Fruit fly (Drosophila melanogaster) Kc167 (cell line): ENCODE measurements around the gene CG6847.

Experiments
- Myc ChIP-seq: fragments of >200 bp; optimal IDR thresholded peaks from 2 replicates; lab custom pipeline; 2017; ENCODE audit warnings: missing external identifiers
- Sin3A ChIP-seq: fragments of >200 bp; optimal IDR thresholded peaks from 2 replicates; lab custom pipeline; 2018; ENCODE audit warnings: missing external identifiers
- h ChIP-seq: fragments of >200 bp; optimal IDR thresholded peaks from 3 replicates; lab custom pipeline; 2018; ENCODE audit warnings: missing external identifiers
- insv ChIP-seq: fragments of >200 bp; optimal IDR thresholded peaks from 3 replicates; lab custom pipeline; 2018; ENCODE audit warnings: missing external identifiers
- psq ChIP-seq: fragments of >200 bp; optimal IDR thresholded peaks from 2 replicates; lab custom pipeline; 2017; ENCODE audit warnings: missing external identifiers
- ttk ChIP-seq: sonication (Bioruptor generic); optimal IDR thresholded peaks from 2 replicates; lab custom pipeline; 2017; ENCODE audit warnings: missing external identifiers

The CG6847 gene

dm6 chrX:17910941-17911703, at the start of gene CG6847:
Gene CG6847, plus strand, starts transcription at chrX:17911462.
- TF ChIP-seq ttk (lab: Kevin White, UChicago) = no peak
- no peak for TF ChIP-seq psq
- TF ChIP-seq insv = no peak
- no peak for TF ChIP-seq h (lab: Kevin White, UChicago)
- no peak for TF ChIP-seq Myc
- TF ChIP-seq Sin3A (lab: Kevin White, UChicago) = no peak

- TF ChIP-seq h (lab: Kevin White, UChicago) (no peak), ttk (lab: Kevin White, UChicago) (no peak), psq (no peak), Myc (no peak), insv (no peak)
These were observed 46.2 kb upstream of the CG6847 start for dm6 chrX:17865103-17865502.

- TF ChIP-seq ttk (lab: Kevin White, UChicago) (no peak), h (lab: Kevin White, UChicago) (no peak), Myc (no peak), psq (no peak), insv (no peak)
These were observed 40.5 kb upstream of the CG6847 start for dm6 chrX:17870614-17871394.

dm6 chrX:17872310-17872709, 39.0 kb upstream of the CG6847 start:
- TF ChIP-seq insv (no peak), psq (no peak), h (lab: Kevin White, UChicago) (no peak), ttk (lab: Kevin White, UChicago) (no peak), Sin3A (lab: Kevin White, UChicago) (no peak), Myc (no peak)

dm6 chrX:17873329-17873728, 37.9 kb upstream of the CG6847 start:
- TF ChIP-seq insv = no peak
- no peak for TF ChIP-seq ttk (lab: Kevin White, UChicago)
- no peak for TF ChIP-seq h (lab: Kevin White, UChicago)
- no peak for TF ChIP-seq psq
- TF ChIP-seq Sin3A (lab: Kevin White, UChicago) = no peak
- TF ChIP-seq Myc = no peak

dm6 chrX:17875014-17875589, 36.2 kb upstream of the CG6847 start:
- TF ChIP-seq h (lab: Kevin White, UChicago) = no peak
- no peak for TF ChIP-seq psq
- TF ChIP-seq Myc = no peak
- no peak for TF ChIP-seq insv
- no peak for TF ChIP-seq ttk (lab: Kevin White, UChicago)
- TF ChIP-seq Sin3A (lab: Kevin White, UChicago) = no peak

dm6 chrX:17875695-17876094, 35.6 kb upstream of the CG6847 start:
- TF ChIP-seq h (lab: Kevin White, UChicago) (no peak), ttk (lab: Kevin White, UChicago) (no peak)

dm6 chrX:17876518-17876917, 34.7 kb upstream of the CG6847 start:
- TF ChIP-seq psq = no peak
- no peak for TF ChIP-seq Sin3A (lab: Kevin White, UChicago)
- TF ChIP-seq insv = no peak
- no peak for TF ChIP-seq Myc
- TF ChIP-seq ttk (lab: Kevin White, UChicago) = no peak

- no peak for TF ChIP-seq ttk (lab: Kevin White, UChicago)
- TF ChIP-seq psq = no peak
- TF ChIP-seq insv = no peak
- no peak for TF ChIP-seq Myc
- no peak for TF ChIP-seq Sin3A (lab: Kevin White, UChicago)
- TF ChIP-seq h (lab: Kevin White, UChicago) = no peak
These were observed 33.3 kb upstream of the CG6847 start for dm6 chrX:17877974-17878373.

dm6 chrX:17878632-17879033, 32.6 kb upstream of the CG6847 start:
- TF ChIP-seq insv (no peak), psq (no peak), Sin3A (lab: Kevin White, UChicago) (no peak), Myc (no peak), h (lab: Kevin White, UChicago) (no peak), ttk (lab: Kevin White, UChicago) (no peak)

dm6 chrX:17879211-17879897, 31.9 kb upstream of the CG6847 start:
- no peak for TF ChIP-seq Sin3A (lab: Kevin White, UChicago)
- TF ChIP-seq Myc = no peak

dm6 chrX:17880269-17880889, 30.9 kb upstream of the CG6847 start:
- TF ChIP-seq Sin3A (lab: Kevin White, UChicago) = no peak
